Worm (Caenorhabditis elegans) whole organism, mixed stage, embryonic: Measurements from ENCODE around the gene str-118.

Source experiments
- M03D4.4 ChIP-seq: sonication (generic microtip); optimal IDR thresholded peaks from 2 replicates; lab custom pipeline; 2017; ENCODE audit warnings: mild to moderate bottlenecking, missing genetic modification characterization, missing compliant biosample characterization
- bed-3 ChIP-seq: fragments of 200-800 bp; sonication (Bioruptor generic); optimal IDR thresholded peaks from 3 replicates; lab custom pipeline; 2018; ENCODE audit warnings: mild to moderate bottlenecking, missing genetic modification characterization, moderate library complexity, missing compliant biosample characterization
- blmp-1 ChIP-seq: fragments of 150-350 bp; optimal IDR thresholded peaks from 2 replicates; lab custom pipeline; 2014; ENCODE audit warnings: missing biosample characterization, missing genetic modification characterization
- ceh-39 ChIP-seq: fragments of 150-350 bp; optimal IDR thresholded peaks from 2 replicates; lab custom pipeline; 2014; ENCODE audit warnings: missing biosample characterization, missing genetic modification characterization
- ceh-43 ChIP-seq: fragments of 200-800 bp; sonication (Bioruptor generic); optimal IDR thresholded peaks from 2 replicates; lab custom pipeline; 2018; ENCODE audit warnings: mild to moderate bottlenecking, missing genetic modification characterization, moderate library complexity, missing compliant biosample characterization
- ceh-83 ChIP-seq: fragments of 200-800 bp; sonication (Bioruptor generic); optimal IDR thresholded peaks from 2 replicates; lab custom pipeline; 2018; ENCODE audit warnings: mild to moderate bottlenecking, missing genetic modification characterization, missing compliant biosample characterization
- ces-1 ChIP-seq: fragments of 150-350 bp; optimal IDR thresholded peaks from 2 replicates; lab custom pipeline; 2014; ENCODE audit warnings: missing biosample characterization, missing genetic modification reagents, missing genetic modification characterization
- cnd-1 ChIP-seq: fragments of 200-800 bp; sonication (Bioruptor generic); optimal IDR thresholded peaks from 2 replicates; lab custom pipeline; 2018; ENCODE audit warnings: mild to moderate bottlenecking, missing genetic modification characterization, missing compliant biosample characterization
- drap-1 ChIP-seq: fragments of 200-800 bp; sonication (Bioruptor generic); optimal IDR thresholded peaks from 3 replicates; lab custom pipeline; 2018; ENCODE audit warnings: mild to moderate bottlenecking, missing genetic modification characterization, missing compliant biosample characterization
- elt-1 ChIP-seq: sonication (generic microtip); optimal IDR thresholded peaks from 2 replicates; lab custom pipeline; 2017; ENCODE audit warnings: missing genetic modification characterization, mild to moderate bottlenecking, missing compliant biosample characterization, antibody characterized with exemption, moderate library complexity, borderline replicate concordance; ENCODE audit not compliant: insufficient read depth
- elt-3 ChIP-seq: fragments of 150-350 bp; optimal IDR thresholded peaks from 2 replicates; lab custom pipeline; 2014; ENCODE audit warnings: missing biosample characterization, missing genetic modification characterization
- flh-1 ChIP-seq: fragments of 200-800 bp; sonication (Bioruptor generic); optimal IDR thresholded peaks from 2 replicates; lab custom pipeline; 2018; ENCODE audit warnings: mild to moderate bottlenecking, missing genetic modification characterization, moderate library complexity, missing compliant biosample characterization
- ham-2 ChIP-seq: fragments of 200-800 bp; sonication (Bioruptor generic); optimal IDR thresholded peaks from 2 replicates; lab custom pipeline; 2018; ENCODE audit warnings: mild to moderate bottlenecking, missing genetic modification characterization, missing compliant biosample characterization
- hlh-1 ChIP-seq: fragments of 150-350 bp; optimal IDR thresholded peaks from 2 replicates; lab custom pipeline; 2014; ENCODE audit warnings: missing biosample characterization, missing genetic modification reagents, missing genetic modification characterization
- lin-32 ChIP-seq: fragments of 200-800 bp; sonication (Bioruptor generic); optimal IDR thresholded peaks from 2 replicates; lab custom pipeline; 2018; ENCODE audit warnings: mild to moderate bottlenecking, missing genetic modification characterization, missing compliant biosample characterization
- lsy-2 ChIP-seq: fragments of 150-350 bp; optimal IDR thresholded peaks from 2 replicates; lab custom pipeline; 2014; ENCODE audit warnings: missing biosample characterization, missing genetic modification characterization
- mab-5 ChIP-seq: fragments of 150-350 bp; optimal IDR thresholded peaks from 2 replicates; lab custom pipeline; 2014; ENCODE audit warnings: missing biosample characterization, missing genetic modification characterization
- mep-1 ChIP-seq: fragments of 150-350 bp; optimal IDR thresholded peaks from 2 replicates; lab custom pipeline; 2017; ENCODE audit warnings: missing biosample characterization, missing genetic modification reagents, missing genetic modification characterization, inconsistent platforms
- mls-2 ChIP-seq: sonication (generic microtip); optimal IDR thresholded peaks from 2 replicates; lab custom pipeline; 2016; ENCODE audit warnings: mild to moderate bottlenecking, missing genetic modification characterization, moderate library complexity, missing compliant biosample characterization
- nhr-12 ChIP-seq: fragments of 150-350 bp; optimal IDR thresholded peaks from 2 replicates; lab custom pipeline; 2014; ENCODE audit warnings: missing biosample characterization, missing genetic modification characterization
- nhr-2 ChIP-seq: fragments of 150-350 bp; optimal IDR thresholded peaks from 2 replicates; lab custom pipeline; 2014; ENCODE audit warnings: missing biosample characterization, missing genetic modification characterization
- nhr-76 ChIP-seq: sonication (generic microtip); optimal IDR thresholded peaks from 2 replicates; lab custom pipeline; 2017; ENCODE audit warnings: missing biosample characterization, missing genetic modification characterization
- pha-4 ChIP-seq: fragments of 150-350 bp; optimal IDR thresholded peaks from 2 replicates; lab custom pipeline; 2018; ENCODE audit warnings: missing biosample characterization, missing genetic modification reagents, missing genetic modification characterization
- sem-2 ChIP-seq: fragments of 200-800 bp; sonication (Bioruptor generic); optimal IDR thresholded peaks from 2 replicates; lab custom pipeline; 2018; ENCODE audit warnings: mild to moderate bottlenecking, missing genetic modification characterization, missing compliant biosample characterization
- snpc-4 ChIP-seq: fragments of 150-350 bp; optimal IDR thresholded peaks from 2 replicates; lab custom pipeline; 2014; ENCODE audit warnings: missing biosample characterization, missing genetic modification characterization
- sptf-1 ChIP-seq: sonication (generic microtip); optimal IDR thresholded peaks from 2 replicates; lab custom pipeline; 2017; ENCODE audit warnings: mild to moderate bottlenecking, missing genetic modification characterization, moderate library complexity, missing compliant biosample characterization
- tbx-8 ChIP-seq: fragments of 200-800 bp; sonication (Bioruptor generic); optimal IDR thresholded peaks from 2 replicates; lab custom pipeline; 2018; ENCODE audit warnings: mild to moderate bottlenecking, missing genetic modification characterization, moderate library complexity, missing compliant biosample characterization
- unc-120 ChIP-seq: sonication (generic microtip); optimal IDR thresholded peaks from 2 replicates; lab custom pipeline; 2017; ENCODE audit warnings: missing genetic modification characterization, missing compliant biosample characterization; ENCODE audit not compliant: poor library complexity, severe bottlenecking
- unc-39 ChIP-seq: fragments of 150-350 bp; optimal IDR thresholded peaks from 2 replicates; lab custom pipeline; 2014; ENCODE audit warnings: missing biosample characterization, missing genetic modification characterization
- unc-62 ChIP-seq: fragments of 150-350 bp; optimal IDR thresholded peaks from 2 replicates; lab custom pipeline; 2014; ENCODE audit warnings: missing biosample characterization, missing genetic modification reagents, missing genetic modification characterization
- zip-8 ChIP-seq: fragments of 150-350 bp; optimal IDR thresholded peaks from 2 replicates; lab custom pipeline; 2014; ENCODE audit warnings: missing biosample characterization, missing genetic modification characterization
- ztf-11 ChIP-seq: fragments of 150-350 bp; optimal IDR thresholded peaks from 2 replicates; lab custom pipeline; 2014; ENCODE audit warnings: missing biosample characterization, missing genetic modification characterization

str-118 gene

ce11 chrV:10073793-10074192 is 21.8 kb downstream of the str-118 start, which contains the start of gene F57A8.6:
F57A8.6 (minus strand) TSS chrV:10073893.
- TF ChIP-seq zip-8: no peak
- no peak for TF ChIP-seq mab-5 (tag; lab: Kevin White, UChicago)
- no peak for TF ChIP-seq nhr-2 (tag; lab: Kevin White, UChicago)
- TF ChIP-seq elt-1 (tag; lab: Kevin White, UChicago): no peak
- TF ChIP-seq mls-2 (tag; lab: Kevin White, UChicago): no peak
- no peak for TF ChIP-seq lin-32 (GFP tag; lab: Kevin White, UChicago)
- TF ChIP-seq cnd-1: no peak
- TF ChIP-seq unc-39 (tag; lab: Kevin White, UChicago): no peak
- no peak for TF ChIP-seq ceh-39 (tag; lab: Kevin White, UChicago)
- TF ChIP-seq nhr-76 (tag; lab: Kevin White, UChicago): no peak
- TF ChIP-seq unc-62 (GFP tag; lab: Kevin White, UChicago): no peak
- no peak for TF ChIP-seq unc-120 (tag; lab: Kevin White, UChicago)
- TF ChIP-seq ceh-43 (GFP tag; lab: Kevin White, UChicago): no peak
- no peak for TF ChIP-seq sem-2 (GFP tag; lab: Kevin White, UChicago)
- TF ChIP-seq sptf-1 (tag; lab: Kevin White, UChicago): no peak

- TF ChIP-seq nhr-2 (tag; lab: Kevin White, UChicago): no peak
- TF ChIP-seq unc-120 (tag; lab: Kevin White, UChicago): no peak
- TF ChIP-seq ceh-83 (GFP tag; lab: Kevin White, UChicago): no peak
- no peak for TF ChIP-seq snpc-4 (tag; lab: Kevin White, UChicago)
- no peak for TF ChIP-seq unc-62 (GFP tag; lab: Kevin White, UChicago)
- no peak for TF ChIP-seq lsy-2 (tag; lab: Kevin White, UChicago)
- TF ChIP-seq mep-1 (tag; lab: Kevin White, UChicago): no peak
- TF ChIP-seq tbx-8: no peak
- TF ChIP-seq ces-1: no peak
- TF ChIP-seq ham-2 (GFP tag; lab: Kevin White, UChicago): no peak
- TF ChIP-seq flh-1: no peak
- no peak for TF ChIP-seq ztf-11 (tag; lab: Kevin White, UChicago)
- no peak for TF ChIP-seq hlh-1 (tag; lab: Kevin White, UChicago)
- TF ChIP-seq pha-4 (tag; lab: Kevin White, UChicago): no peak
- TF ChIP-seq mls-2 (tag; lab: Kevin White, UChicago): no peak
- TF ChIP-seq drap-1: no peak
Observed at ce11 chrV:10075441-10075840, 23.5 kb downstream of the str-118 start, which contains the start of gene F57A8.7. F57A8.7 (plus strand) TSS chrV:10075741.

DNA sequence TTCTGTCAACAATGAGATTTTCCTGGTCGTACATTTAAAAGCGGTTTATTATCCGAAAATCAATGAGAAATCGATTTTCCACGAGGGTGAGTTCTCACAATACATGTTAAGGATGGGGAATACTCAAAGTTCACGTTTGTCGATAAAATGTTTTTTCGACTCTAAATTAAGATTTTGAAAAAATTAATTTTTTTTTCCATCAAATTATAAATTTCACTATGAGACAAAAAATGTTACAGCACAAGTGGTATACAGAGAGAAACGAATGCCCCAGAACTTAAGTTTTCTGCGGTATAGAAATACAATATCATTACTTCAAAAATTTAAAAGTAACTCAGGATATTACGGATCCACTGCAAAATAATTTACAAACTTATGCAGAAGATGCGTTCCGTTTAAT is 26.3 kb downstream of the str-118 start, which contains the start of gene R04B5.1:
Gene R04B5.1, minus strand, starts transcription at position 101 of the 400 bp plus-strand sequence.
- TF ChIP-seq elt-1 (tag; lab: Kevin White, UChicago) (no peak), M03D4.4 (no peak), zip-8 (no peak), mab-5 (tag; lab: Kevin White, UChicago) (no peak), ceh-39 (tag; lab: Kevin White, UChicago) (no peak), mep-1 (tag; lab: Kevin White, UChicago) (no peak), mls-2 (tag; lab: Kevin White, UChicago) (no peak), blmp-1 (tag; lab: Kevin White, UChicago) (no peak), flh-1 (no peak), unc-39 (tag; lab: Kevin White, UChicago) (no peak), snpc-4 (tag; lab: Kevin White, UChicago) (no peak), nhr-76 (tag; lab: Kevin White, UChicago) (no peak), unc-62 (GFP tag; lab: Kevin White, UChicago) (no peak), ham-2 (GFP tag; lab: Kevin White, UChicago) (no peak), lin-32 (GFP tag; lab: Kevin White, UChicago) (no peak), elt-3 (tag; lab: Kevin White, UChicago) (no peak), bed-3 (GFP tag; lab: Kevin White, UChicago) (no peak), unc-120 (tag; lab: Kevin White, UChicago) (no peak)

DNA sequence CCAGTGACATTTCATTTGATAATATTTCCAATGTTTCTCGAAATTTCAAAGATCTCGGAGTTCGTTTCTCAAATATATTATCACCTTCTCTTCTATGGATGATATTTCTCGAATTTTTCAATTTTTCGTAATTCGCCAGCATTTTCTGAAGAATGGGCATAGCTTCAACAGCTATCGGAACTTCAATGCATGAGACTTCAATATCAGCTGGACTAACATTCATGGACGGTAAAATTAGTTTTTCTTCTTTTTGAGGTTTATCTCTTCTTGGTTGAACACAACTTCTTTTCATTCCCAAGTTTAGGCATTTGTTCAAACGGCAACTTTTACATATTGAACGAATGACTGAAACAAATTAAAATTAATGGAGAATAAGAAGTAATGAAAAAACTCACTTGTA is 28.9 kb downstream of the str-118 start:
- TF ChIP-seq drap-1 (no peak), mep-1 (tag; lab: Kevin White, UChicago) (no peak), mab-5 (tag; lab: Kevin White, UChicago) (no peak), elt-3 (tag; lab: Kevin White, UChicago) (no peak), nhr-76 (tag; lab: Kevin White, UChicago) (no peak), blmp-1 (tag; lab: Kevin White, UChicago) (no peak), nhr-12 (no peak), cnd-1 (no peak), ces-1 (no peak), sem-2 (GFP tag; lab: Kevin White, UChicago) (no peak), bed-3 (GFP tag; lab: Kevin White, UChicago) (no peak), mls-2 (tag; lab: Kevin White, UChicago) (no peak)
